Fruit fly (Drosophila melanogaster) whole organism: Measurements from ENCODE around the gene emc.
A peak's percentile ranks its signal among the peaks of the same experiment; 100 is the strongest.

ENCODE experiments used
- CG8478 ChIP-seq: fragments of >200 bp; optimal IDR thresholded peaks from 2 replicates; lab custom pipeline; 2018; ENCODE audit warnings: inconsistent platforms
- Dll ChIP-seq: fragments of >200 bp; optimal IDR thresholded peaks from 2 replicates; lab custom pipeline; 2017
- EcR ChIP-seq, 2 experiments: fragments of >200 bp; optimal IDR thresholded peaks; 2 replicates each; lab custom pipeline; 2017; ENCODE audit warnings: missing biosample characterization in 2 of 2, missing genetic modification characterization in 2 of 2, missing genetic modification reagents in 2 of 2
- pan ChIP-seq: fragments of >200 bp; optimal IDR thresholded peaks from 2 replicates; lab custom pipeline; 2017
- psq ChIP-seq: fragments of >200 bp; optimal IDR thresholded peaks from 2 replicates; lab custom pipeline; 2017
- usp ChIP-seq: fragments of >200 bp; optimal IDR thresholded peaks from 2 replicates; lab custom pipeline; 2017; ENCODE audit warnings: missing biosample characterization, missing genetic modification characterization, mixed read lengths

emc gene

dm6 chr3L:739357-740130 is 9.7 kb upstream of the emc start:
- TF ChIP-seq psq = no peak
- peak; percentile 86 for TF ChIP-seq pan (lab: Kevin White, UChicago)

DNA sequence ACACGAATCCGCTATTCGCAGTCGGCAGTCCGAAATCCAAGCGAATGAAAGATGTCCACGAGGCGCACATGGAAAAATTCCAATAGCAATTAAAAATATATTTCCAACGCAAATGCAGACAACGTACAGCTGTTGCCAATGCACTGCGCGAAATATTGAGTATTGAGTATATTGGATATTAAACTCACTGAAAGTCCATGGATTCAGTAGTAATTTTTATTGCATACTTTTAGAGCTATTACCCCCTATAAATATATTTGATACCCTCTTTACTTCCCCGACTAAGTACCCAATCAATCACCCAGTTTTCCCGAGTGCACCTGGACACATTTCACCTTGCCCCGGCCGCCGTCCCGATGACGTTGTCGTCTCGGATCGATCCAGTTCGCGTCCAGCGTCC is 7.5 kb upstream of the emc start:
- no peak for TF ChIP-seq usp (GFP tag; lab: Kevin White, UChicago)
- TF ChIP-seq Dll (lab: Kevin White, UChicago) = no peak
- no peak for TF ChIP-seq psq
- no peak for TF ChIP-seq EcR (GFP tag; optimal IDR thresholded peaks at IDR 0.05; lab: Kevin White, UChicago)
- TF ChIP-seq CG8478 (lab: Kevin White, UChicago) = no peak
- TF ChIP-seq pan (lab: Kevin White, UChicago) = no peak

- TF ChIP-seq pan (lab: Kevin White, UChicago) (no peak), usp (GFP tag; lab: Kevin White, UChicago) (no peak), CG8478 (lab: Kevin White, UChicago) (no peak), EcR (GFP tag; optimal IDR thresholded peaks at IDR 0.05; lab: Kevin White, UChicago) (no peak), Dll (lab: Kevin White, UChicago) (no peak), psq (no peak)
Observed at dm6 chr3L:742389-742951, 6.7 kb upstream of the emc start.

- no peak for TF ChIP-seq usp (GFP tag; lab: Kevin White, UChicago)
- no peak for TF ChIP-seq Dll (lab: Kevin White, UChicago)
- no peak for TF ChIP-seq EcR (GFP tag; optimal IDR thresholded peaks at IDR 0.05; lab: Kevin White, UChicago)
Observed at dm6 chr3L:743155-743554, 6.0 kb upstream of the emc start.

DNA sequence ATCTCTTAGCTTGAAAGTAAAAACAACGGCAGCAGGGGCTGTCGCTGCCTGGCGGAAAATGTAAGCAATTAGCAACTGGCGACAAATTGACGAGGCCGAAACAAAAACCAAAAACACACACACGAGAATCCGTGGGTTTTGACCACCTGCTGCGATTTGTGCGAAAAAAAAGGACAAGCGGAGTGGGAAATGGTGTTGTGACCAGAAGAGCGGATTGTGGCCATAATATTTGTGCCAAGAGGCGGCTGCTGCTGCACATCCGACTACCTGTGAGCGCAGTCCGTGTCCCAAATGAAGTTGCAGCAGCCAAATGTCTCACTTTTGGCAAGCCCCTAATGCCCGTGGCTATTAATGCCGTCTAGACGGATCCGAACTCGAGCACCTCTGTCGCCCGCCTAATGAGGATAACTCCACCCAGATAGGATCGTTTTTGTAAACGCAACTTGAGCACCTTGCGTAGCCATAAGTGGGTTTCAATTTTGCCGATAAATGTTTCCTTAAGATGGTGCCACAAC is 4.9 kb upstream of the emc start:
- TF ChIP-seq psq (no peak), CG8478 (lab: Kevin White, UChicago) (no peak), pan (lab: Kevin White, UChicago) (no peak), Dll (lab: Kevin White, UChicago) (no peak), usp (GFP tag; lab: Kevin White, UChicago) (no peak), EcR (GFP tag; optimal IDR thresholded peaks at IDR 0.05; lab: Kevin White, UChicago) (no peak)

dm6 chr3L:745222-745942 is 3.8 kb upstream of the emc start:
- TF ChIP-seq psq (no peak), Dll (lab: Kevin White, UChicago) (no peak), CG8478 (lab: Kevin White, UChicago) (no peak), usp (GFP tag; lab: Kevin White, UChicago) (no peak)

- TF ChIP-seq usp (GFP tag; lab: Kevin White, UChicago) (no peak), psq (no peak), CG8478 (lab: Kevin White, UChicago) (no peak), EcR (GFP tag; optimal IDR thresholded peaks at IDR 0.05; lab: Kevin White, UChicago) (no peak), Dll (lab: Kevin White, UChicago) (no peak), pan (lab: Kevin White, UChicago) (no peak)
Observed at dm6 chr3L:746345-746932, 2.8 kb upstream of the emc start.

DNA sequence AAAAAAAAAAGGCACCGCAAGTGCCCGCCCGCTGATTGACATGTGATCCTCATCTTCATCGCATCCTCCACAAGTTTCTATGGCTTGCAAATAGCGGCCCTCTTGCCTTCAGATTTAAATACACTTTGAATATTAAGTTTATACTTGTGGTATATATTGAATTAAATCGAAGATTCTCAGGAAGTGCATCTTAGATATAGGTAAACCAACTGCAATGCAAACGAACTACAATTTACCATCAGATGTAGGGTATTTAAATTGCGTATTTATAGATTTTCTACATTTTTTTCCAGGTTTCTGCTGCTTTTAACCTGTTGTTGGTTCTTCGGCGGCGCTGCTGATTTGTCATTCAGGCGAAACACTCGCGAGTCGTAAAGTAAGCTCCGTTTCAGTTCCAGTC is 2.2 kb upstream of the emc start:
- TF ChIP-seq EcR (GFP tag; optimal IDR thresholded peaks at IDR 0.05; lab: Kevin White, UChicago) (no peak), usp (GFP tag; lab: Kevin White, UChicago) (no peak), CG8478 (lab: Kevin White, UChicago) (no peak), psq (no peak), Dll (lab: Kevin White, UChicago) (no peak), pan (lab: Kevin White, UChicago) (no peak)

- TF ChIP-seq Dll (lab: Kevin White, UChicago) = no peak
- TF ChIP-seq CG8478 (lab: Kevin White, UChicago) = no peak
- TF ChIP-seq EcR (GFP tag; optimal IDR thresholded peaks at IDR 0.05; lab: Kevin White, UChicago) = no peak
- no peak for TF ChIP-seq psq
- TF ChIP-seq pan (lab: Kevin White, UChicago) = no peak
- TF ChIP-seq usp (GFP tag; lab: Kevin White, UChicago) = no peak
Observed at dm6 chr3L:747716-748328, 1.4 kb upstream of the emc start.

- TF ChIP-seq Dll (lab: Kevin White, UChicago) (no peak), EcR (GFP tag; optimal IDR thresholded peaks at IDR 0.05; lab: Kevin White, UChicago) (no peak)
Observed at dm6 chr3L:748329-749198, 636 bp upstream of the emc start.
